Fruit fly (Drosophila melanogaster) whole organism, pupa: Measurements from ENCODE around the gene CG42709.
A peak's percentile ranks its signal among the peaks of the same experiment; 100 is the strongest.

ENCODE experiments used
- CG10348 ChIP-seq: fragments of 200-800 bp; sonication (Bioruptor generic); IDR thresholded peaks from 2 replicates; pipeline ENCODE4 v1.3.6; 2022; ENCODE audit warnings: missing biosample characterization, missing genetic modification characterization
- rn ChIP-seq: fragments of 200-800 bp; sonication (Bioruptor generic); IDR thresholded peaks from 2 replicates; pipeline ENCODE4 v1.3.6; 2022; ENCODE audit warnings: missing biosample characterization, missing genetic modification characterization

DNA sequence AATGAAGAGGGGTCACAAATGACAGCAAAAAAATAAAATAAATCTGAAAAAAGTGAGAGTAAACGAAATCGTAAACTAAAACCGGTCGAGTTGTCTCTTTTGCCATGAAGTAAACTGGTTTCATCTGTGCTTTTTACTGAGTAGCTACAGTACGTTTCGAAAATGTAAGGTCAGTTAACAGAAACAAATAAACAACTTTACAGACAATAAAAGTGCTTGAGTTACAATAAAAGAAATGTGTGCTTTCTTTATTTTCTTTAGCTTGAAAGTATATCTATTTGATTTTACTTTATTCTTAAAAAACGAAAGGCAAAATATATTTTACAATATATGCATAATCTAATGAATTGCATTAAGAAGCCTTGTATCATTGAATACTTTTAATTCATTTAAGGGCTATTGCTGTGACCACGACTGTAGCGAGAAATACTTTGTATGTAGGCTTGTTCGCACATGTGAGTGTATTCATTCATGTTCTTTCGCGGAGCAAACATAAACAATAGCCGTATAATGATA lies 3.0 kb downstream of the CG42709 start:
- TF ChIP-seq CG10348 (0 out of 2 replicates have a peak, but pooled peaks have one; percentile 40), rn (GFP tag; lab: Robert Waterston, UW) (no peak)
